Fruit fly (Drosophila melanogaster) whole organism, embryonic: ENCODE data around the gene ND-PDSW.

Experiments used
- ATbp ChIP-seq: fragments of 200-800 bp; sonication (Bioruptor generic); optimal IDR thresholded peaks from 2 replicates; lab custom pipeline; 2017; ENCODE audit warnings: missing biosample characterization, mild to moderate bottlenecking, missing genetic modification characterization, missing genetic modification reagents
- Atf6 ChIP-seq: fragments of 200-800 bp; sonication (Bioruptor generic); IDR thresholded peaks from 2 replicates; pipeline ENCODE4 v1.3.6; 2022; ENCODE audit warnings: missing biosample characterization, missing genetic modification characterization
- CG10147 ChIP-seq: fragments of 200-800 bp; sonication (Bioruptor generic); optimal IDR thresholded peaks from 2 replicates; lab custom pipeline; 2019; ENCODE audit warnings: missing biosample characterization, mild to moderate bottlenecking, missing genetic modification characterization, moderate library complexity
- CG10565 ChIP-seq: fragments of 200-800 bp; sonication (Bioruptor generic); optimal IDR thresholded peaks from 3 replicates; lab custom pipeline; 2016; ENCODE audit warnings: missing biosample characterization, mild to moderate bottlenecking, missing genetic modification characterization
- CG11723 ChIP-seq: fragments of 200-800 bp; sonication (Bioruptor generic); optimal IDR thresholded peaks from 2 replicates; lab custom pipeline; 2017; ENCODE audit warnings: missing biosample characterization, mild to moderate bottlenecking, missing genetic modification characterization
- CG13296 ChIP-seq: fragments of 200-800 bp; sonication (Bioruptor generic); optimal IDR thresholded peaks from 3 replicates; lab custom pipeline; 2018; ENCODE audit warnings: missing biosample characterization, mild to moderate bottlenecking, missing genetic modification characterization
- CG14050 ChIP-seq: fragments of 200-800 bp; sonication (Bioruptor generic); IDR thresholded peaks from 3 replicates; pipeline ENCODE4 v1.3.6; 2022; ENCODE audit warnings: missing biosample characterization, missing genetic modification characterization
- CG14441 ChIP-seq: fragments of 200-800 bp; sonication (Bioruptor generic); IDR thresholded peaks from 2 replicates; pipeline ENCODE4 v1.3.6; 2022; ENCODE audit warnings: missing biosample characterization, missing genetic modification characterization
- CG17912 ChIP-seq: fragments of 200-800 bp; sonication (Bioruptor generic); optimal IDR thresholded peaks from 2 replicates; lab custom pipeline; 2018; ENCODE audit warnings: missing biosample characterization, mild to moderate bottlenecking, missing genetic modification characterization
- CG18476 ChIP-seq: fragments of 200-800 bp; sonication (Bioruptor generic); optimal IDR thresholded peaks from 2 replicates; lab custom pipeline; 2016; ENCODE audit warnings: missing biosample characterization, mild to moderate bottlenecking, missing genetic modification characterization
- CG2120 ChIP-seq: fragments of 200-800 bp; sonication (Bioruptor generic); optimal IDR thresholded peaks from 3 replicates; lab custom pipeline; 2016; ENCODE audit warnings: missing biosample characterization, missing genetic modification characterization
- CG3065 ChIP-seq: fragments of 200-800 bp; sonication (Bioruptor generic); optimal IDR thresholded peaks from 2 replicates; lab custom pipeline; 2016; ENCODE audit warnings: missing biosample characterization, missing genetic modification characterization
- CG34224 ChIP-seq: fragments of 200-800 bp; sonication (Bioruptor generic); IDR thresholded peaks from 3 replicates; pipeline ENCODE4 v1.3.6; 2022; ENCODE audit warnings: missing biosample characterization, missing genetic modification characterization; ENCODE audit not compliant: partially characterized antibody
- CG4360 ChIP-seq: fragments of 200-800 bp; sonication (Bioruptor generic); IDR thresholded peaks from 2 replicates; pipeline ENCODE4 v1.3.6; 2022; ENCODE audit warnings: missing biosample characterization, missing genetic modification characterization
- CG4404 ChIP-seq: fragments of 200-800 bp; sonication (Bioruptor generic); IDR thresholded peaks from 2 replicates; pipeline ENCODE4 v1.3.6; 2022; ENCODE audit warnings: missing biosample characterization, missing genetic modification characterization
- CG4424 ChIP-seq: fragments of 200-800 bp; sonication (Bioruptor generic); optimal IDR thresholded peaks from 3 replicates; lab custom pipeline; 2016; ENCODE audit warnings: missing biosample characterization, missing genetic modification characterization
- CG6272 ChIP-seq: fragments of 200-800 bp; sonication (Bioruptor generic); IDR thresholded peaks from 2 replicates; pipeline ENCODE4 v1.3.6; 2022; ENCODE audit warnings: missing biosample characterization, missing genetic modification characterization
- CG6854 ChIP-seq: fragments of 200-800 bp; sonication (Bioruptor generic); optimal IDR thresholded peaks from 3 replicates; lab custom pipeline; 2017; ENCODE audit warnings: missing biosample characterization, mild to moderate bottlenecking, missing genetic modification characterization
- CG7839 ChIP-seq: fragments of 200-800 bp; sonication (Bioruptor generic); optimal IDR thresholded peaks from 3 replicates; lab custom pipeline; 2018; ENCODE audit warnings: missing biosample characterization, mild to moderate bottlenecking, missing genetic modification characterization, moderate library complexity
- CG8281 ChIP-seq: fragments of 200-800 bp; sonication (Bioruptor generic); optimal IDR thresholded peaks from 2 replicates; lab custom pipeline; 2018; ENCODE audit warnings: missing biosample characterization, mild to moderate bottlenecking, missing genetic modification characterization, moderate library complexity
- CG8359 ChIP-seq: fragments of 200-800 bp; sonication (Bioruptor generic); optimal IDR thresholded peaks from 2 replicates; lab custom pipeline; 2017; ENCODE audit warnings: missing biosample characterization, mild to moderate bottlenecking, missing genetic modification characterization, borderline replicate concordance
- CG8944 ChIP-seq: fragments of 200-800 bp; sonication (Bioruptor generic); optimal IDR thresholded peaks from 3 replicates; lab custom pipeline; 2016; ENCODE audit warnings: missing biosample characterization, missing genetic modification characterization
- CG9727 ChIP-seq: fragments of 200-800 bp; sonication (Bioruptor generic); optimal IDR thresholded peaks from 3 replicates; lab custom pipeline; 2017; ENCODE audit warnings: missing biosample characterization, mild to moderate bottlenecking, missing genetic modification characterization
- CG9797 ChIP-seq: fragments of 200-800 bp; sonication (Bioruptor generic); optimal IDR thresholded peaks from 3 replicates; lab custom pipeline; 2018; ENCODE audit warnings: missing biosample characterization, mild to moderate bottlenecking, missing genetic modification characterization
- CTCF ChIP-seq: fragments of 200-800 bp; sonication (Bioruptor generic); optimal IDR thresholded peaks from 2 replicates; lab custom pipeline; 2017; ENCODE audit warnings: missing biosample characterization, mild to moderate bottlenecking, missing genetic modification characterization, moderate library complexity
- CkIIα-i1 ChIP-seq: fragments of 200-800 bp; sonication (Bioruptor generic); IDR thresholded peaks from 2 replicates; pipeline ENCODE4 v1.3.6; 2022; ENCODE audit warnings: missing biosample characterization, missing genetic modification characterization
- Eip74EF ChIP-seq, 2 experiments: fragments of 200-800 bp in 1 of 2; fragments of >200 bp in 1 of 2; sonication (Bioruptor generic) in 1 of 2; optimal IDR thresholded peaks; 2 replicates each; lab custom pipeline; 2017 to 2019; ENCODE audit warnings: missing biosample characterization in 2 of 2, missing genetic modification characterization in 2 of 2, mild to moderate bottlenecking in 1 of 2, moderate library complexity in 1 of 2
- HmgZ ChIP-seq: fragments of 200-800 bp; sonication (Bioruptor generic); optimal IDR thresholded peaks from 2 replicates; lab custom pipeline; 2018; ENCODE audit warnings: missing biosample characterization, mild to moderate bottlenecking, missing genetic modification characterization
- Hmr ChIP-seq: fragments of 200-800 bp; sonication (Bioruptor generic); optimal IDR thresholded peaks from 3 replicates; lab custom pipeline; 2017; ENCODE audit warnings: mild to moderate bottlenecking, missing biosample characterization, missing genetic modification reagents, missing genetic modification characterization
- Hr51 ChIP-seq, 2 experiments: fragments of 200-800 bp; sonication (Bioruptor generic); optimal IDR thresholded peaks; 2 replicates in 1 of 2; 3 replicates in 1 of 2; lab custom pipeline; 2016 to 2018; ENCODE audit warnings: missing biosample characterization in 2 of 2, missing genetic modification characterization in 2 of 2, mild to moderate bottlenecking in 1 of 2, moderate library complexity in 1 of 2
- Myb ChIP-seq: fragments of 200-800 bp; sonication (Bioruptor generic); optimal IDR thresholded peaks from 2 replicates; lab custom pipeline; 2016; ENCODE audit warnings: missing biosample characterization, missing genetic modification characterization
- Optix ChIP-seq: fragments of 200-800 bp; sonication (Bioruptor generic); IDR thresholded peaks from 3 replicates; pipeline ENCODE4 v1.3.6; 2022; ENCODE audit warnings: missing biosample characterization, missing genetic modification characterization
- Side ChIP-seq: fragments of 200-800 bp; sonication (Bioruptor generic); optimal IDR thresholded peaks from 2 replicates; lab custom pipeline; 2016; ENCODE audit warnings: missing biosample characterization, missing genetic modification characterization
- dmrt11E ChIP-seq: fragments of 200-800 bp; sonication (Bioruptor generic); optimal IDR thresholded peaks from 3 replicates; lab custom pipeline; 2018; ENCODE audit warnings: missing biosample characterization, mild to moderate bottlenecking, missing genetic modification characterization, moderate library complexity
- dpn ChIP-seq, 2 experiments: fragments of 200-800 bp; sonication (Bioruptor generic); optimal IDR thresholded peaks; 3 replicates each; lab custom pipeline; 2016; ENCODE audit warnings: missing biosample characterization in 2 of 2, missing genetic modification characterization in 2 of 2
- eyg ChIP-seq: fragments of 200-800 bp; sonication (Bioruptor generic); optimal IDR thresholded peaks from 3 replicates; lab custom pipeline; 2016; ENCODE audit warnings: missing biosample characterization, missing genetic modification characterization
- fd3F ChIP-seq: fragments of 200-800 bp; sonication (Bioruptor generic); optimal IDR thresholded peaks from 2 replicates; lab custom pipeline; 2018; ENCODE audit warnings: missing biosample characterization, mild to moderate bottlenecking, missing genetic modification characterization, moderate library complexity
- gro ChIP-seq: fragments of 200-800 bp; sonication (Bioruptor generic); optimal IDR thresholded peaks from 2 replicates; lab custom pipeline; 2016; ENCODE audit warnings: missing biosample characterization, missing genetic modification characterization
- hb ChIP-seq: fragments of 200-800 bp; sonication (Bioruptor generic); IDR thresholded peaks from 3 replicates; pipeline ENCODE4 v1.3.6; 2022; ENCODE audit warnings: missing biosample characterization, missing genetic modification characterization; ENCODE audit not compliant: partially characterized antibody
- hth ChIP-seq: fragments of >200 bp; optimal IDR thresholded peaks from 2 replicates; lab custom pipeline; 2017; ENCODE audit warnings: inconsistent platforms
- kay ChIP-seq: fragments of 200-800 bp; sonication (Bioruptor generic); optimal IDR thresholded peaks from 2 replicates; lab custom pipeline; 2016; ENCODE audit warnings: missing biosample characterization, missing genetic modification characterization
- pho ChIP-seq: fragments of 200-800 bp; sonication (Bioruptor generic); optimal IDR thresholded peaks from 2 replicates; lab custom pipeline; 2016; ENCODE audit warnings: missing biosample characterization, missing genetic modification characterization
- sd ChIP-seq: fragments of 200-800 bp; sonication (Bioruptor generic); optimal IDR thresholded peaks from 3 replicates; lab custom pipeline; 2018; ENCODE audit warnings: missing biosample characterization, mild to moderate bottlenecking, missing genetic modification characterization, moderate library complexity
- so ChIP-seq: fragments of 200-800 bp; sonication (Bioruptor generic); IDR thresholded peaks from 3 replicates; pipeline ENCODE4 v1.3.6; 2022; ENCODE audit warnings: missing biosample characterization, missing genetic modification characterization
- tll ChIP-seq, 2 experiments: fragments of 200-800 bp in 1 of 2; fragments of >200 bp in 1 of 2; sonication (Bioruptor generic) in 1 of 2; optimal IDR thresholded peaks; 2 replicates each; lab custom pipeline; 2017 to 2019; ENCODE audit warnings: missing biosample characterization in 2 of 2, missing genetic modification characterization in 2 of 2, mild to moderate bottlenecking in 1 of 2, moderate library complexity in 1 of 2
- tx ChIP-seq: fragments of 200-800 bp; sonication (Bioruptor generic); optimal IDR thresholded peaks from 2 replicates; lab custom pipeline; 2016; ENCODE audit warnings: missing biosample characterization, missing genetic modification characterization
- yki ChIP-seq: fragments of >200 bp; optimal IDR thresholded peaks from 3 replicates; lab custom pipeline; 2018
- z ChIP-seq: fragments of 200-800 bp; sonication (Bioruptor generic); IDR thresholded peaks from 3 replicates; pipeline ENCODE4 v1.3.6; 2022; ENCODE audit warnings: missing biosample characterization, missing genetic modification characterization
- zf30C ChIP-seq: fragments of 200-800 bp; sonication (Bioruptor generic); optimal IDR thresholded peaks from 3 replicates; lab custom pipeline; 2018; ENCODE audit warnings: missing biosample characterization, mild to moderate bottlenecking, missing genetic modification characterization

Gene ND-PDSW

dm6 chr2L:3478034-3478880, 12.3 kb downstream of the ND-PDSW start, which contains the start of gene Thor:
Gene Thor, plus strand, starts transcription at chr2L:3478434.
- TF ChIP-seq Optix (GFP tag; lab: Robert Waterston, UW) (0 out of 3 replicates have a peak, but pooled peaks have one; percentile 36), CkIIα-i1 (GFP tag; lab: Robert Waterston, UW) (peak; percentile 2; the same call in 1 of the 2 replicates), CG4424 (GFP tag; lab: Kevin White, UChicago) (peak; percentile 40), tll (GFP tag; optimal IDR thresholded peaks at IDR 0.05; lab: Kevin White, UChicago) (no peak), CG8944 (GFP tag; lab: Kevin White, UChicago) (peak; percentile 26), CG4404 (no peak), CG34224 (GFP tag; lab: Robert Waterston, UW) (peak; percentile 61; the same call in 2 of the 3 replicates), CG14441 (GFP tag; lab: Robert Waterston, UW) (peak; percentile 40; the same call in 1 of the 2 replicates), CG18476 (GFP tag; lab: Kevin White, UChicago) (no peak), CG6272 (GFP tag; lab: Robert Waterston, UW) (no peak; the same call in 1 of the 2 replicates), CG3065 (no peak), hth (no peak), CG9797 (GFP tag; lab: Kevin White, UChicago) (no peak), CG11723 (GFP tag; lab: Kevin White, UChicago) (peak; percentile 50), Hr51 (GFP tag; optimal IDR thresholded peaks at IDR 0.05; lab: Kevin White, UChicago) (peak; percentile 40 to 41), zf30C (GFP tag; lab: Kevin White, UChicago) (peak; percentile 29), eyg (peak; percentile 72), CG10565 (GFP tag; lab: Kevin White, UChicago) (peak; percentile 17), Hmr (GFP tag; lab: Kevin White, UChicago) (peak; percentile 87), hb (GFP tag; lab: Robert Waterston, UW) (no peak), z (GFP tag; lab: Robert Waterston, UW) (peak; percentile 54; the same call in 2 of the 3 replicates), ATbp (GFP tag; lab: Kevin White, UChicago) (peak; percentile 74), CG8281 (tag; lab: Kevin White, UChicago) (no peak), CG4360 (GFP tag; lab: Robert Waterston, UW) (peak; percentile 79), CG10147 (GFP tag; lab: Kevin White, UChicago) (peak; percentile 6), CG13296 (GFP tag; lab: Kevin White, UChicago) (peak; percentile 49), Atf6 (peak; percentile 79), kay (GFP tag; lab: Kevin White, UChicago) (peak; percentile 24), dmrt11E (tag; lab: Kevin White, UChicago) (peak; percentile 9), CG14050 (GFP tag; lab: Robert Waterston, UW) (peak; percentile 50; the same call in 1 of the 3 replicates), gro (GFP tag; lab: Kevin White, UChicago) (peak; percentile 89), yki (lab: Kevin White, UChicago) (peak; percentile 89), CG17912 (GFP tag; lab: Kevin White, UChicago) (no peak), CG2120 (GFP tag; lab: Kevin White, UChicago) (peak; percentile 63), pho (peak; percentile 80), CG6854 (GFP tag; lab: Kevin White, UChicago) (peak; percentile 78), Eip74EF (GFP tag; optimal IDR thresholded peaks at IDR 0.05; lab: Kevin White, UChicago) (peak in 1 of 2 experiments; percentile 45), tx (GFP tag; lab: Kevin White, UChicago) (peak; percentile 2), CG8359 (GFP tag; lab: Kevin White, UChicago) (peak; percentile 19), CG7839 (tag; lab: Kevin White, UChicago) (peak; percentile 61), CTCF (GFP tag; lab: Kevin White, UChicago) (peak; percentile 29), sd (tag; lab: Kevin White, UChicago) (peak; percentile 72), dpn (GFP tag; optimal IDR thresholded peaks at IDR 0.05; lab: Kevin White, UChicago) (peak; percentile 36 to 74), so (GFP tag; lab: Robert Waterston, UW) (peak; percentile 78; the same call in 2 of the 3 replicates), Side (peak; percentile 87), fd3F (GFP tag; lab: Kevin White, UChicago) (no peak), Myb (GFP tag; lab: Kevin White, UChicago) (peak; percentile 47), HmgZ (peak; percentile 80), CG9727 (GFP tag; lab: Kevin White, UChicago) (peak; percentile 79)
